Worm (Caenorhabditis elegans): ENCODE data around the gene W09C2.9.

Gene W09C2.9

ce11 chrIV:9580021-9580420, 43.1 kb downstream of the W09C2.9 start, which contains the start of gene npr-2:
npr-2 (minus strand) TSS chrIV:9580121.
- TF ChIP-seq mdl-1 (tag; optimal IDR thresholded peaks at IDR 0.05) = no peak
- TF ChIP-seq lin-15B (tag; optimal IDR thresholded peaks at IDR 0.05) = no peak
- no peak for TF ChIP-seq ama-1 (optimal IDR thresholded peaks at IDR 0.05)
- no peak for TF ChIP-seq ceh-8 (GFP tag; optimal IDR thresholded peaks at IDR 0.05)
- no peak for TF ChIP-seq C16A3.4 (tag; optimal IDR thresholded peaks at IDR 0.05)
- TF ChIP-seq nhr-237 (tag; optimal IDR thresholded peaks at IDR 0.05) = no peak
- TF ChIP-seq pax-3 (tag; optimal IDR thresholded peaks at IDR 0.05) = no peak
- no peak for TF ChIP-seq ceh-90 (tag; optimal IDR thresholded peaks at IDR 0.05)
- TF ChIP-seq zag-1 (tag; optimal IDR thresholded peaks at IDR 0.05) = no peak
- no peak for TF ChIP-seq efl-3 (GFP tag; optimal IDR thresholded peaks at IDR 0.05)
- no peak for TF ChIP-seq pqm-1 (tag; optimal IDR thresholded peaks at IDR 0.05)
- no peak for TF ChIP-seq ceh-88 (GFP tag; IDR thresholded peaks at IDR 0.05)
- TF ChIP-seq fkh-4 (tag; optimal IDR thresholded peaks at IDR 0.05; ENCODE audit: borderline replicate concordance) = no peak

Measured in whole organism, L1 larva.